Worm (Caenorhabditis elegans) whole organism, L4 larva: ENCODE measurements around the gene K11H3.3.

Experiments
- F37D6.2 ChIP-seq: sonication (generic microtip); optimal IDR thresholded peaks from 2 replicates; lab custom pipeline; 2016; ENCODE audit warnings: mild to moderate bottlenecking, missing genetic modification characterization, missing compliant biosample characterization
- F44E2.7 ChIP-seq: fragments of 200-800 bp; sonication (Bioruptor generic); IDR thresholded peaks from 2 replicates; pipeline ENCODE4 v2.1.2; 2022; ENCODE audit warnings: missing genetic modification characterization, missing compliant biosample characterization
- R02D3.7 ChIP-seq: fragments of 150-350 bp; sonication (generic microtip); optimal IDR thresholded peaks from 3 replicates; lab custom pipeline; 2014; ENCODE audit warnings: missing biosample characterization, missing genetic modification characterization
- T26A8.4 ChIP-seq: fragments of 200-800 bp; sonication (Bioruptor generic); IDR thresholded peaks from 2 replicates; pipeline ENCODE4 v1.3.6; 2022; ENCODE audit warnings: missing genetic modification characterization, missing compliant biosample characterization
- Y105C5A.15 ChIP-seq: fragments of 200-800 bp; sonication (Bioruptor generic); IDR thresholded peaks from 2 replicates; pipeline ENCODE4 v1.3.6; 2022; ENCODE audit warnings: missing genetic modification characterization, missing compliant biosample characterization
- Y48G9A.11 ChIP-seq: fragments of 200-800 bp; sonication (Bioruptor generic); IDR thresholded peaks from 2 replicates; pipeline ENCODE4 v1.3.6; 2022; ENCODE audit warnings: missing genetic modification reagents, missing genetic modification characterization, missing compliant biosample characterization
- Y5F2A.4 ChIP-seq: fragments of 200-800 bp; sonication (Bioruptor generic); optimal IDR thresholded peaks from 2 replicates; lab custom pipeline; 2018; ENCODE audit warnings: mild to moderate bottlenecking, missing genetic modification characterization, missing compliant biosample characterization
- ZK337.2 ChIP-seq: fragments of 200-800 bp; sonication (Bioruptor generic); IDR thresholded peaks from 2 replicates; pipeline ENCODE4 v1.3.6; 2022; ENCODE audit warnings: missing genetic modification reagents, missing genetic modification characterization, missing compliant biosample characterization
- aha-1 ChIP-seq: fragments of 150-350 bp; peaks from one replicate; lab custom pipeline; 2014; ENCODE audit warnings: missing biosample characterization, missing genetic modification characterization
- arid-1 ChIP-seq: fragments of 200-800 bp; sonication (Bioruptor generic); conservative IDR thresholded peaks from 2 replicates; pipeline ENCODE4 v1.3.6; 2022; ENCODE audit warnings: missing genetic modification reagents, missing genetic modification characterization, missing compliant biosample characterization
- attf-4 ChIP-seq: sonication (generic microtip); optimal IDR thresholded peaks from 3 replicates; lab custom pipeline; 2017; ENCODE audit warnings: missing biosample characterization, missing genetic modification characterization
- ceh-20 ChIP-seq: fragments of 200-800 bp; sonication (Bioruptor generic); IDR thresholded peaks from 2 replicates; pipeline ENCODE4 v1.3.6; 2022; ENCODE audit warnings: missing genetic modification reagents, missing genetic modification characterization, missing compliant biosample characterization
- ceh-28 ChIP-seq: fragments of 150-350 bp; optimal IDR thresholded peaks from 2 replicates; lab custom pipeline; 2014; ENCODE audit warnings: missing biosample characterization, missing genetic modification reagents, missing genetic modification characterization
- ceh-62 ChIP-seq: sonication (generic microtip); optimal IDR thresholded peaks from 2 replicates; lab custom pipeline; 2017; ENCODE audit warnings: missing biosample characterization, missing genetic modification characterization
- ceh-82 ChIP-seq: sonication (generic microtip); optimal IDR thresholded peaks from 2 replicates; lab custom pipeline; 2017; ENCODE audit warnings: missing biosample characterization, missing genetic modification characterization
- daf-12 ChIP-seq: fragments of 150-350 bp; optimal IDR thresholded peaks from 2 replicates; lab custom pipeline; 2014; ENCODE audit warnings: missing biosample characterization, missing genetic modification reagents, missing genetic modification characterization
- daf-19 ChIP-seq: fragments of 200-800 bp; sonication (Bioruptor generic); conservative IDR thresholded peaks from 2 replicates; pipeline ENCODE4 v1.3.6; 2022; ENCODE audit warnings: missing genetic modification characterization, missing compliant biosample characterization
- dmd-6 ChIP-seq: fragments of 200-800 bp; sonication (Bioruptor generic); IDR thresholded peaks from 2 replicates; pipeline ENCODE4 v1.3.6; 2022; ENCODE audit warnings: missing genetic modification reagents, missing genetic modification characterization, missing compliant biosample characterization
- dmd-8 ChIP-seq: fragments of 200-800 bp; sonication (Bioruptor generic); IDR thresholded peaks from 2 replicates; pipeline ENCODE4 v1.3.6; 2022; ENCODE audit warnings: missing genetic modification characterization, missing compliant biosample characterization
- dmd-9 ChIP-seq: fragments of 200-800 bp; sonication (Bioruptor generic); IDR thresholded peaks from 2 replicates; pipeline ENCODE4 v1.3.6; 2022; ENCODE audit warnings: missing genetic modification reagents, missing genetic modification characterization, missing compliant biosample characterization
- dve-1 ChIP-seq: sonication (generic microtip); optimal IDR thresholded peaks from 2 replicates; lab custom pipeline; 2017; ENCODE audit warnings: antibody characterized with exemption, mild to moderate bottlenecking, missing genetic modification characterization, missing compliant biosample characterization; ENCODE audit not compliant: insufficient read depth
- egl-27 ChIP-seq: sonication (generic microtip); optimal IDR thresholded peaks from 3 replicates; lab custom pipeline; 2017; ENCODE audit warnings: missing biosample characterization, missing genetic modification reagents, missing genetic modification characterization
- egl-43 ChIP-seq: fragments of 200-800 bp; sonication (Bioruptor generic); IDR thresholded peaks from 2 replicates; pipeline ENCODE4 v1.3.6; 2022; ENCODE audit warnings: missing genetic modification reagents, missing genetic modification characterization, missing compliant biosample characterization
- fkh-10 ChIP-seq: fragments of 150-350 bp; optimal IDR thresholded peaks from 2 replicates; lab custom pipeline; 2014; ENCODE audit warnings: missing biosample characterization, missing genetic modification reagents, missing genetic modification characterization
- hif-1 ChIP-seq, 2 experiments: sonication (generic microtip); optimal IDR thresholded peaks; 2 replicates each; lab custom pipeline; 2016 to 2017; ENCODE audit warnings: missing compliant biosample characterization in 2 of 2, missing genetic modification characterization in 2 of 2, missing genetic modification reagents in 2 of 2, missing genotype in 2 of 2, mild to moderate bottlenecking in 1 of 2
- hlh-11 ChIP-seq: fragments of 200-800 bp; sonication (Bioruptor generic); optimal IDR thresholded peaks from 2 replicates; lab custom pipeline; 2018; ENCODE audit warnings: mild to moderate bottlenecking, missing genetic modification characterization, missing compliant biosample characterization
- hlh-30 ChIP-seq: sonication (generic microtip); optimal IDR thresholded peaks from 2 replicates; lab custom pipeline; 2017; ENCODE audit warnings: antibody characterized with exemption, mild to moderate bottlenecking, missing genetic modification characterization, missing compliant biosample characterization; ENCODE audit not compliant: insufficient read depth
- jun-1 ChIP-seq: fragments of 150-350 bp; optimal IDR thresholded peaks from 2 replicates; lab custom pipeline; 2014; ENCODE audit warnings: missing biosample characterization, missing genetic modification reagents, missing genetic modification characterization
- lim-7 ChIP-seq: fragments of 200-800 bp; sonication (Bioruptor generic); IDR thresholded peaks from 2 replicates; pipeline ENCODE4 v1.3.6; 2022; ENCODE audit warnings: missing genetic modification characterization, missing compliant biosample characterization
- lin-29 ChIP-seq: fragments of 200-800 bp; sonication (Bioruptor generic); IDR thresholded peaks from 2 replicates; pipeline ENCODE4 v1.3.6; 2022; ENCODE audit warnings: missing genetic modification reagents, missing genetic modification characterization, missing compliant biosample characterization
- lsy-2 ChIP-seq, 2 experiments: fragments of 150-350 bp in 1 of 2; sonication (generic microtip) in 1 of 2; optimal IDR thresholded peaks; 2 replicates each; lab custom pipeline; 2014 to 2017; ENCODE audit warnings: missing biosample characterization in 2 of 2, missing genetic modification characterization in 2 of 2
- mdl-1 ChIP-seq, 2 experiments: fragments of 150-350 bp in 1 of 2; sonication (generic microtip) in 1 of 2; optimal IDR thresholded peaks; 2 replicates each; lab custom pipeline; 2014 to 2017; ENCODE audit warnings: missing biosample characterization in 2 of 2, missing genetic modification characterization in 2 of 2
- mep-1 ChIP-seq: fragments of 150-350 bp; sonication (generic microtip); optimal IDR thresholded peaks from 3 replicates; lab custom pipeline; 2014; ENCODE audit warnings: missing biosample characterization, missing genetic modification characterization
- mes-2 ChIP-seq: sonication (generic microtip); optimal IDR thresholded peaks from 2 replicates; lab custom pipeline; 2016; ENCODE audit warnings: missing genotype, mild to moderate bottlenecking, missing genetic modification characterization, missing compliant biosample characterization; ENCODE audit not compliant: poor library complexity, severe bottlenecking
- mxl-3 ChIP-seq: fragments of 200-800 bp; sonication (Bioruptor generic); optimal IDR thresholded peaks from 2 replicates; lab custom pipeline; 2018; ENCODE audit warnings: mild to moderate bottlenecking, missing genetic modification characterization, missing compliant biosample characterization
- nhr-11 ChIP-seq: fragments of 150-350 bp; optimal IDR thresholded peaks from 2 replicates; lab custom pipeline; 2014; ENCODE audit warnings: missing biosample characterization, missing genetic modification characterization
- nhr-41 ChIP-seq: fragments of 200-800 bp; sonication (Bioruptor generic); IDR thresholded peaks from 2 replicates; pipeline ENCODE4 v1.3.6; 2022; ENCODE audit warnings: missing genetic modification reagents, missing genetic modification characterization, missing compliant biosample characterization
- nhr-6 ChIP-seq: fragments of 150-350 bp; optimal IDR thresholded peaks from 2 replicates; lab custom pipeline; 2014; ENCODE audit warnings: missing biosample characterization, missing genetic modification characterization
- pha-4 ChIP-seq, 2 experiments: fragments of 150-350 bp in 1 of 2; fragments of 200-800 bp in 1 of 2; sonication (Bioruptor generic) in 1 of 2; IDR thresholded peaks in 1 of 2; optimal IDR thresholded peaks in 1 of 2; 2 replicates each; pipeline versions ENCODE4 v1.3.6 to Lab custom; 2014 to 2022; ENCODE audit warnings: missing genetic modification characterization in 2 of 2, missing genetic modification reagents in 2 of 2, missing biosample characterization in 1 of 2, missing compliant biosample characterization in 1 of 2
- rbr-2 ChIP-seq: sonication (generic microtip); optimal IDR thresholded peaks from 2 replicates; lab custom pipeline; 2016; ENCODE audit warnings: missing genotype, missing genetic modification characterization, missing compliant biosample characterization
- set-16 ChIP-seq: fragments of 200-800 bp; sonication (Bioruptor generic); IDR thresholded peaks from 2 replicates; pipeline ENCODE4 v1.3.6; 2022; ENCODE audit warnings: missing genetic modification reagents, missing genetic modification characterization, missing compliant biosample characterization
- snpc-1.2 ChIP-seq: fragments of 200-800 bp; sonication (Bioruptor generic); IDR thresholded peaks from 2 replicates; pipeline ENCODE4 v1.3.6; 2022; ENCODE audit warnings: missing genetic modification reagents, missing genetic modification characterization, missing compliant biosample characterization
- spr-1 ChIP-seq: sonication (generic microtip); optimal IDR thresholded peaks from 2 replicates; lab custom pipeline; 2016; ENCODE audit warnings: mild to moderate bottlenecking, missing genetic modification characterization, missing compliant biosample characterization
- spr-3 ChIP-seq: fragments of 200-800 bp; sonication (Bioruptor generic); optimal IDR thresholded peaks from 2 replicates; lab custom pipeline; 2018; ENCODE audit warnings: mild to moderate bottlenecking, missing genetic modification characterization, missing compliant biosample characterization
- tag-97 ChIP-seq: fragments of 200-800 bp; sonication (Bioruptor generic); IDR thresholded peaks from 2 replicates; pipeline ENCODE4 v1.3.6; 2022; ENCODE audit warnings: missing genetic modification characterization, missing compliant biosample characterization
- unc-130 ChIP-seq: sonication (generic microtip); optimal IDR thresholded peaks from 2 replicates; lab custom pipeline; 2016; ENCODE audit warnings: missing genetic modification reagents, missing genetic modification characterization, missing compliant biosample characterization
- unc-62 ChIP-seq, 3 experiments: fragments of 150-350 bp in 1 of 3; sonication (generic microtip); optimal IDR thresholded peaks in 2 of 3; peaks in 1 of 3; 1 replicate in 1 of 3; 2 replicates in 2 of 3; lab custom pipeline; 2014 to 2017; ENCODE audit warnings: missing biosample characterization in 3 of 3, missing genetic modification characterization in 3 of 3, missing genetic modification reagents in 3 of 3, missing genotype in 1 of 3
- ztf-11 ChIP-seq: fragments of 150-350 bp; optimal IDR thresholded peaks from 2 replicates; lab custom pipeline; 2014; ENCODE audit warnings: missing biosample characterization, missing genetic modification characterization

Gene K11H3.3

ce11 chrIII:9813146-9813545 lies 38.5 kb upstream of the K11H3.3 start, which contains the start of gene ZK632.14:
Gene ZK632.14 (plus strand): TSS chrIII:9813446.
- TF ChIP-seq egl-27 (no peak), T26A8.4 (GFP tag; lab: Robert Waterston, UW) (0 out of 2 replicates have a peak, but pooled peaks have one; percentile 13)

DNA sequence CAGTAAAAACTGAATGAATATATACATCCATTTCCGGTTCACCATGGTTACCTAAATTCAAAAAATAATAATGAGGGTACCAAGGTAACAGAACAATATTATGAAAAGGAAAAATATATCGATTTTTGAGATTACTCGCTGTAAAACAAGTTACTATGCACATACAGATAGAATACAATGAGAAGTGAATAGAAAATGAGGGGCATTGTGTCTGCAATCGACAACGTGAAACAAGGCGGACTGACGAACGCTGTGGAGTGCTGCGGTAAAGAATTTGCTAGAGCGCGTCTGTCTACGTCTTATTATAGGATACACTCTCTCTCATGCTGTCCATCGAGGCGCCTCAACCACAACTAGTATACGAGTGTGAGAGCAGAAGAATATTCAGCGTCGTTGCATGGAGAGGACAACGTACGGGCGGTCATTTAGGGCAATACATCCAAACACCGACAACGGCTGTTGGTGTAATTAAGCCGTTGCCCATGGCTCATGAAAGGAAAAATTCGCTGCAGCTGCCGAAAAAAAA lies 34.5 kb upstream of the K11H3.3 start, which contains the start of gene cnx-1:
cnx-1 (minus strand) TSS at position 51 of the 526 bp plus-strand sequence.
- TF ChIP-seq lsy-2 (tag; optimal IDR thresholded peaks at IDR 0.05; lab: Kevin White, UChicago), result peak in 1 of 2 experiments; percentile 52
- no peak for TF ChIP-seq spr-1 (tag; lab: Kevin White, UChicago)
- peak; percentile 63 for TF ChIP-seq nhr-6 (tag; lab: Kevin White, UChicago)
- no peak for TF ChIP-seq daf-12 (tag; lab: Kevin White, UChicago)
- no peak for TF ChIP-seq hif-1 (tag; optimal IDR thresholded peaks at IDR 0.05; lab: Kevin White, UChicago)
- TF ChIP-seq T26A8.4 (GFP tag; lab: Robert Waterston, UW), result no peak
- peak; percentile 30 for TF ChIP-seq nhr-11 (tag; lab: Kevin White, UChicago)
- no peak for TF ChIP-seq Y48G9A.11
- TF ChIP-seq ZK337.2 (GFP tag; lab: Robert Waterston, UW), result no peak
- peak; percentile 55; the same call in 1 of the 2 replicates for TF ChIP-seq egl-43 (GFP tag; lab: Robert Waterston, UW)
- TF ChIP-seq mdl-1 (tag; optimal IDR thresholded peaks at IDR 0.05; lab: Kevin White, UChicago), result peak in 1 of 2 experiments; percentile 31
- TF ChIP-seq unc-62 (GFP tag; optimal IDR thresholded peaks at IDR 0.05 in 1 of 2; lab: Kevin White, UChicago), result no peak
- no peak for TF ChIP-seq unc-62 (tag; optimal IDR thresholded peaks at IDR 0.05; lab: Kevin White, UChicago)
- no peak for TF ChIP-seq pha-4 (GFP tag; IDR thresholded peaks at IDR 0.05; lab: Robert Waterston, UW)
- peak; percentile 58 for TF ChIP-seq pha-4 (tag; optimal IDR thresholded peaks at IDR 0.05; lab: Kevin White, UChicago)
- no peak for TF ChIP-seq hlh-30 (tag; lab: Kevin White, UChicago)
- peak; percentile 33 for TF ChIP-seq rbr-2 (tag; lab: Kevin White, UChicago)
- TF ChIP-seq dmd-8 (GFP tag; lab: Robert Waterston, UW), result no peak
- peak; percentile 84 for TF ChIP-seq aha-1 (tag; lab: Kevin White, UChicago)
- no peak for TF ChIP-seq attf-4 (tag; lab: Kevin White, UChicago)
- no peak for TF ChIP-seq ceh-82 (tag; lab: Kevin White, UChicago)
- no peak for TF ChIP-seq lin-29 (GFP tag; lab: Robert Waterston, UW)
- TF ChIP-seq ceh-20, result no peak
- TF ChIP-seq ceh-62 (tag; lab: Kevin White, UChicago), result no peak
- TF ChIP-seq dmd-6 (GFP tag; lab: Robert Waterston, UW), result no peak
- peak; percentile 45 for TF ChIP-seq mxl-3 (GFP tag; lab: Kevin White, UChicago)
- no peak for TF ChIP-seq spr-3 (GFP tag; lab: Kevin White, UChicago)
- TF ChIP-seq mep-1 (tag; lab: Kevin White, UChicago), result peak; percentile 43
- no peak for TF ChIP-seq snpc-1.2 (GFP tag; lab: Robert Waterston, UW)
- TF ChIP-seq ceh-28 (tag; lab: Kevin White, UChicago), result peak; percentile 28
- no peak for TF ChIP-seq Y105C5A.15 (GFP tag; lab: Robert Waterston, UW)
- peak; percentile 16 for TF ChIP-seq hlh-11 (tag; lab: Kevin White, UChicago)
- TF ChIP-seq mes-2 (tag; lab: Kevin White, UChicago), result peak; percentile 41
- no peak for TF ChIP-seq daf-19 (GFP tag; lab: Robert Waterston, UW)
- no peak for TF ChIP-seq dmd-9 (GFP tag; lab: Robert Waterston, UW)
- no peak for TF ChIP-seq set-16 (GFP tag; lab: Robert Waterston, UW)
- TF ChIP-seq Y5F2A.4 (GFP tag; lab: Kevin White, UChicago), result no peak
- TF ChIP-seq lim-7 (GFP tag; lab: Robert Waterston, UW), result no peak
- TF ChIP-seq fkh-10, result no peak
- TF ChIP-seq arid-1 (GFP tag; lab: Robert Waterston, UW), result no peak
- no peak for TF ChIP-seq ztf-11
- no peak for TF ChIP-seq tag-97 (GFP tag; lab: Robert Waterston, UW)
- peak; percentile 22 for TF ChIP-seq dve-1 (tag; lab: Kevin White, UChicago)
- no peak for TF ChIP-seq nhr-41 (GFP tag; lab: Robert Waterston, UW)
- no peak for TF ChIP-seq F37D6.2 (tag; lab: Kevin White, UChicago)
- TF ChIP-seq F44E2.7 (GFP tag; lab: Robert Waterston, UW), result 0 out of 2 replicates have a peak, but pooled peaks have one; percentile 22
- no peak for TF ChIP-seq jun-1 (tag; lab: Kevin White, UChicago)
- TF ChIP-seq R02D3.7, result no peak
- TF ChIP-seq unc-130 (GFP tag; lab: Kevin White, UChicago), result no peak
